Fruit fly (Drosophila melanogaster): ENCODE measurements around the gene CG12481.

Gene CG12481

dm6 chrX:14233843-14234337, 46.8 kb downstream of the CG12481 start, which contains the start of gene CG42271 (continued):
- TF ChIP-seq CG16813 (GFP tag; IDR thresholded peaks at IDR 0.05; ENCODE audit: partially characterized antibody) (peak; percentile 95), eyg (GFP tag; optimal IDR thresholded peaks at IDR 0.05) (no peak), CG10209 (GFP tag; optimal IDR thresholded peaks at IDR 0.05) (no peak), CG7271 (tag; optimal IDR thresholded peaks at IDR 0.05) (no peak), CG11695 (GFP tag; IDR thresholded peaks at IDR 0.05) (no peak), pho (GFP tag; optimal IDR thresholded peaks at IDR 0.05) (no peak), dan (GFP tag; IDR thresholded peaks at IDR 0.05) (no peak), CG2712 (tag; optimal IDR thresholded peaks at IDR 0.05) (peak; percentile 63), CG14710 (tag; optimal IDR thresholded peaks at IDR 0.05) (peak; percentile 99), CG13123 (GFP tag; optimal IDR thresholded peaks at IDR 0.05) (no peak), CG4707 (GFP tag; optimal IDR thresholded peaks at IDR 0.05) (no peak), CG17359 (tag; optimal IDR thresholded peaks at IDR 0.05) (peak; percentile 34), CG8089 (GFP tag; optimal IDR thresholded peaks at IDR 0.05) (no peak), Sox100B (GFP tag; optimal IDR thresholded peaks at IDR 0.05) (no peak), Oli (tag; optimal IDR thresholded peaks at IDR 0.05) (peak; percentile 7), ash1 (GFP tag; optimal IDR thresholded peaks at IDR 0.05) (no peak), gce (GFP tag; IDR thresholded peaks at IDR 0.05) (no peak), caup (GFP tag; optimal IDR thresholded peaks at IDR 0.05; ENCODE audit: severe bottlenecking) (no peak), pros (GFP tag; optimal IDR thresholded peaks at IDR 0.05) (no peak), aop (GFP tag; IDR thresholded peaks at IDR 0.05) (no peak), lab (GFP tag; optimal IDR thresholded peaks at IDR 0.05) (no peak), tll (GFP tag; optimal IDR thresholded peaks at IDR 0.05) (no peak), CG10462 (GFP tag; optimal IDR thresholded peaks at IDR 0.05) (no peak), CG11398 (GFP tag; optimal IDR thresholded peaks at IDR 0.05) (no peak), BtbVII (GFP tag; optimal IDR thresholded peaks at IDR 0.05) (peak; percentile 3), slbo (GFP tag; IDR thresholded peaks at IDR 0.05) (peak; percentile 52), chinmo (GFP tag; IDR thresholded peaks at IDR 0.05; ENCODE audit: partially characterized antibody) (0 out of 4 replicates have a peak, but pooled peaks have one; percentile 48), MBD-R2 (GFP tag; IDR thresholded peaks at IDR 0.05) (peak; percentile 47), pum (GFP tag; optimal IDR thresholded peaks at IDR 0.05) (no peak), CG6854 (GFP tag; optimal IDR thresholded peaks at IDR 0.05) (no peak), cwo (GFP tag; optimal IDR thresholded peaks at IDR 0.05) (no peak), kah (GFP tag; optimal IDR thresholded peaks at IDR 0.05) (no peak), CG9932 (GFP tag; IDR thresholded peaks at IDR 0.05) (peak; percentile 59), CG12744 (GFP tag; optimal IDR thresholded peaks at IDR 0.05) (no peak), CG10959 (GFP tag; IDR thresholded peaks at IDR 0.05) (no peak), zf30C (GFP tag; optimal IDR thresholded peaks at IDR 0.05) (no peak), CG8290 (GFP tag; optimal IDR thresholded peaks at IDR 0.05) (peak; percentile 18), CG8290 (tag; optimal IDR thresholded peaks at IDR 0.05) (no peak), CG32532 (GFP tag; IDR thresholded peaks at IDR 0.05) (peak; percentile 29; the same call in 1 of the 2 replicates), Hr39 (optimal IDR thresholded peaks at IDR 0.05) (no peak), vfl (GFP tag; optimal IDR thresholded peaks at IDR 0.05) (no peak), CG30020 (tag; optimal IDR thresholded peaks at IDR 0.05) (peak; percentile 57), zfh2 (GFP tag; optimal IDR thresholded peaks at IDR 0.05) (no peak), chn (GFP tag; optimal IDR thresholded peaks at IDR 0.05) (no peak), fu2 (GFP tag; optimal IDR thresholded peaks at IDR 0.05) (no peak), Mrtf (GFP tag; IDR thresholded peaks at IDR 0.05) (no peak), Usf (GFP tag; optimal IDR thresholded peaks at IDR 0.05) (no peak), phol (tag; optimal IDR thresholded peaks at IDR 0.05) (peak; percentile 64), CG33557 (GFP tag; optimal IDR thresholded peaks at IDR 0.05) (peak; percentile 25), CG7556 (GFP tag; optimal IDR thresholded peaks at IDR 0.05) (peak; percentile 24), E2f2 (GFP tag; IDR thresholded peaks at IDR 0.05) (0 out of 2 replicates have a peak, but pooled peaks have one; percentile 22)
